Worm (Caenorhabditis elegans) whole organism, L1 larva: ENCODE data around the gene fbxb-92.

Source experiments
- C16A3.4 ChIP-seq: fragments of 150-350 bp; optimal IDR thresholded peaks from 2 replicates; lab custom pipeline; 2014; ENCODE audit warnings: missing biosample characterization, missing genetic modification characterization
- C34B4.2 ChIP-seq: sonication (generic microtip); optimal IDR thresholded peaks from 2 replicates; lab custom pipeline; 2017; ENCODE audit warnings: mild to moderate bottlenecking, missing genetic modification characterization, missing compliant biosample characterization
- aha-1 ChIP-seq: fragments of 150-350 bp; optimal IDR thresholded peaks from 2 replicates; lab custom pipeline; 2014; ENCODE audit warnings: missing biosample characterization, missing genetic modification characterization
- blmp-1 ChIP-seq: fragments of 150-350 bp; optimal IDR thresholded peaks from 2 replicates; lab custom pipeline; 2014; ENCODE audit warnings: missing biosample characterization, missing genetic modification characterization
- ceh-82 ChIP-seq, 3 experiments: fragments of 150-350 bp in 1 of 3; sonication (generic microtip) in 2 of 3; optimal IDR thresholded peaks; 2 replicates each; lab custom pipeline; 2014 to 2017; ENCODE audit warnings: missing biosample characterization in 3 of 3, missing genetic modification characterization in 3 of 3
- ceh-88 ChIP-seq: fragments of 200-800 bp; sonication (Bioruptor generic); IDR thresholded peaks from 2 replicates; pipeline ENCODE4 v1.3.6; 2022; ENCODE audit warnings: missing genetic modification characterization, missing compliant biosample characterization
- ces-1 ChIP-seq: fragments of 150-350 bp; optimal IDR thresholded peaks from 2 replicates; lab custom pipeline; 2014; ENCODE audit warnings: missing biosample characterization, missing genetic modification reagents, missing genetic modification characterization
- dpl-1 ChIP-seq, 3 experiments: fragments of 150-350 bp in 2 of 3; sonication (generic microtip) in 1 of 3; optimal IDR thresholded peaks; 2 replicates each; lab custom pipeline; 2014 to 2017; ENCODE audit warnings: missing biosample characterization in 3 of 3, missing genetic modification characterization in 3 of 3, missing genetic modification reagents in 3 of 3
- efl-1 ChIP-seq, 4 experiments: fragments of 150-350 bp; optimal IDR thresholded peaks in 3 of 4; peaks in 1 of 4; 1 replicate in 1 of 4; 2 replicates in 3 of 4; lab custom pipeline; 2014; ENCODE audit warnings: missing biosample characterization in 2 of 4, missing genetic modification characterization in 2 of 4, missing genetic modification reagents in 2 of 4
- elt-2 ChIP-seq: sonication (generic microtip); optimal IDR thresholded peaks from 2 replicates; lab custom pipeline; 2016; ENCODE audit warnings: missing genetic modification characterization, mild to moderate bottlenecking, inconsistent platforms, missing compliant biosample characterization, missing genetic modification reagents
- elt-3 ChIP-seq, 6 experiments: fragments of 150-350 bp in 1 of 6; sonication (generic microtip); optimal IDR thresholded peaks; 2 replicates each; lab custom pipeline; 2017 to 2018; ENCODE audit warnings: missing biosample characterization in 6 of 6, missing genetic modification characterization in 6 of 6, inconsistent platforms in 1 of 6
- fkh-8 ChIP-seq: sonication (generic microtip); optimal IDR thresholded peaks from 2 replicates; lab custom pipeline; 2016; ENCODE audit warnings: mild to moderate bottlenecking, missing genetic modification characterization, missing compliant biosample characterization
- fos-1 ChIP-seq: fragments of 150-350 bp; optimal IDR thresholded peaks from 2 replicates; lab custom pipeline; 2014; ENCODE audit warnings: missing biosample characterization, missing genetic modification characterization
- grh-1 ChIP-seq: fragments of 200-800 bp; sonication (Bioruptor generic); IDR thresholded peaks from 2 replicates; pipeline ENCODE4 v1.3.6; 2022; ENCODE audit warnings: missing genetic modification reagents, missing genetic modification characterization, missing compliant biosample characterization
- hlh-17 ChIP-seq: fragments of 200-800 bp; sonication (Bioruptor generic); optimal IDR thresholded peaks from 2 replicates; lab custom pipeline; 2018; ENCODE audit warnings: missing genetic modification characterization, mild to moderate bottlenecking, missing compliant biosample characterization, moderate library complexity, borderline replicate concordance
- hpl-2 ChIP-seq: fragments of 150-350 bp; optimal IDR thresholded peaks from 2 replicates; lab custom pipeline; 2014; ENCODE audit warnings: missing biosample characterization, missing genetic modification reagents, missing genetic modification characterization
- lin-13 ChIP-seq: fragments of 150-350 bp; optimal IDR thresholded peaks from 2 replicates; lab custom pipeline; 2014; ENCODE audit warnings: missing biosample characterization, missing genetic modification reagents, missing genetic modification characterization
- lin-14 ChIP-seq: fragments of 200-800 bp; sonication (Bioruptor generic); optimal IDR thresholded peaks from 2 replicates; lab custom pipeline; 2018; ENCODE audit warnings: mild to moderate bottlenecking, missing genetic modification characterization, moderate library complexity, missing compliant biosample characterization
- lin-15B ChIP-seq: fragments of 150-350 bp; sonication (generic microtip); optimal IDR thresholded peaks from 3 replicates; lab custom pipeline; 2014; ENCODE audit warnings: missing biosample characterization, missing genetic modification characterization
- lsy-2 ChIP-seq, 2 experiments: fragments of 150-350 bp; optimal IDR thresholded peaks; 2 replicates each; lab custom pipeline; 2014; ENCODE audit warnings: missing biosample characterization in 2 of 2, missing genetic modification characterization in 2 of 2
- mdl-1 ChIP-seq, 2 experiments: fragments of 150-350 bp; optimal IDR thresholded peaks; 2 replicates each; lab custom pipeline; 2014 to 2017; ENCODE audit warnings: missing biosample characterization in 2 of 2, missing genetic modification characterization in 2 of 2, inconsistent platforms in 1 of 2
- mef-2 ChIP-seq: fragments of 150-350 bp; optimal IDR thresholded peaks from 2 replicates; lab custom pipeline; 2014; ENCODE audit warnings: missing biosample characterization, missing genetic modification characterization
- nhr-11 ChIP-seq: fragments of 150-350 bp; optimal IDR thresholded peaks from 2 replicates; lab custom pipeline; 2014; ENCODE audit warnings: missing biosample characterization, missing genetic modification characterization
- nhr-12 ChIP-seq: sonication (generic microtip); optimal IDR thresholded peaks from 2 replicates; lab custom pipeline; 2017; ENCODE audit warnings: missing biosample characterization, missing genetic modification characterization
- nhr-19 ChIP-seq: fragments of 200-800 bp; sonication (Bioruptor generic); conservative IDR thresholded peaks from 2 replicates; pipeline ENCODE4 v1.3.6; 2022; ENCODE audit warnings: missing genetic modification characterization, missing compliant biosample characterization
- nhr-28 ChIP-seq: fragments of 150-350 bp; optimal IDR thresholded peaks from 2 replicates; lab custom pipeline; 2014; ENCODE audit warnings: missing biosample characterization, missing genetic modification characterization
- nhr-47 ChIP-seq: sonication (generic microtip); optimal IDR thresholded peaks from 2 replicates; lab custom pipeline; 2016; ENCODE audit warnings: mild to moderate bottlenecking, missing genetic modification characterization, moderate library complexity, missing compliant biosample characterization
- nhr-71 ChIP-seq: sonication (generic microtip); optimal IDR thresholded peaks from 2 replicates; lab custom pipeline; 2016; ENCODE audit warnings: mild to moderate bottlenecking, missing genetic modification characterization, moderate library complexity, missing compliant biosample characterization
- nhr-76 ChIP-seq: sonication (generic microtip); optimal IDR thresholded peaks from 2 replicates; lab custom pipeline; 2017; ENCODE audit warnings: missing biosample characterization, missing genetic modification characterization
- nhr-90 ChIP-seq: sonication (generic microtip); optimal IDR thresholded peaks from 2 replicates; lab custom pipeline; 2016; ENCODE audit warnings: mild to moderate bottlenecking, missing genetic modification characterization, missing compliant biosample characterization; ENCODE audit not compliant: poor library complexity
- pag-3 ChIP-seq: sonication (generic microtip); optimal IDR thresholded peaks from 2 replicates; lab custom pipeline; 2017; ENCODE audit warnings: missing genetic modification characterization, mild to moderate bottlenecking, missing compliant biosample characterization, antibody characterized with exemption, borderline replicate concordance; ENCODE audit not compliant: insufficient read depth
- sox-4 ChIP-seq: sonication (generic microtip); optimal IDR thresholded peaks from 2 replicates; lab custom pipeline; 2016; ENCODE audit warnings: missing genetic modification characterization, missing compliant biosample characterization
- sptf-1 ChIP-seq: fragments of 150-350 bp; optimal IDR thresholded peaks from 2 replicates; lab custom pipeline; 2014; ENCODE audit warnings: missing biosample characterization, missing genetic modification characterization
- tbx-2 ChIP-seq: sonication (generic microtip); optimal IDR thresholded peaks from 2 replicates; lab custom pipeline; 2016; ENCODE audit warnings: missing genetic modification characterization, missing compliant biosample characterization
- unc-130 ChIP-seq: fragments of 150-350 bp; optimal IDR thresholded peaks from 2 replicates; lab custom pipeline; 2017; ENCODE audit warnings: missing biosample characterization, missing genetic modification characterization, inconsistent platforms
- unc-30 ChIP-seq: sonication (generic microtip); optimal IDR thresholded peaks from 2 replicates; lab custom pipeline; 2017; ENCODE audit warnings: missing biosample characterization, missing genetic modification characterization
- vab-15 ChIP-seq: sonication (generic microtip); optimal IDR thresholded peaks from 2 replicates; lab custom pipeline; 2017; ENCODE audit warnings: missing genotype, mild to moderate bottlenecking, missing genetic modification characterization, missing compliant biosample characterization
- xbp-1 ChIP-seq: sonication (generic microtip); optimal IDR thresholded peaks from 2 replicates; lab custom pipeline; 2016; ENCODE audit warnings: missing genetic modification characterization, missing compliant biosample characterization

Gene fbxb-92

ce11 chrII:3739647-3740046 is 7.7 kb downstream of the fbxb-92 start, which contains the start of gene F12E12.2:
F12E12.2 (plus strand) TSS chrII:3739947.
- TF ChIP-seq lin-15B (tag; lab: Kevin White, UChicago) (no peak), elt-3 (tag; optimal IDR thresholded peaks at IDR 0.05; lab: Kevin White, UChicago) (no peak)

- TF ChIP-seq ceh-82 (tag; optimal IDR thresholded peaks at IDR 0.05; lab: Kevin White, UChicago), result no peak
- TF ChIP-seq tbx-2 (tag; lab: Kevin White, UChicago), result no peak
- TF ChIP-seq nhr-47 (tag; lab: Kevin White, UChicago), result no peak
- TF ChIP-seq elt-2 (tag; lab: Kevin White, UChicago), result no peak
- no peak for TF ChIP-seq grh-1
- TF ChIP-seq efl-1 (optimal IDR thresholded peaks at IDR 0.05; lab: Kevin White, UChicago), result no peak
- TF ChIP-seq efl-1 (GFP tag; optimal IDR thresholded peaks at IDR 0.05 in 1 of 2; lab: Kevin White, UChicago), result no peak
- TF ChIP-seq vab-15 (tag; lab: Kevin White, UChicago), result no peak
- TF ChIP-seq ces-1, result no peak
- no peak for TF ChIP-seq hlh-17 (GFP tag; lab: Kevin White, UChicago)
- no peak for TF ChIP-seq nhr-12 (tag; lab: Kevin White, UChicago)
- no peak for TF ChIP-seq unc-130 (tag; lab: Kevin White, UChicago)
- TF ChIP-seq fos-1 (tag; lab: Kevin White, UChicago), result no peak
- TF ChIP-seq fkh-8 (tag; lab: Kevin White, UChicago), result no peak
- no peak for TF ChIP-seq hpl-2 (GFP tag; lab: Kevin White, UChicago)
- TF ChIP-seq elt-3 (tag; optimal IDR thresholded peaks at IDR 0.05; lab: Kevin White, UChicago), result no peak
- no peak for TF ChIP-seq unc-30 (tag; lab: Kevin White, UChicago)
- no peak for TF ChIP-seq blmp-1 (tag; lab: Kevin White, UChicago)
- no peak for TF ChIP-seq nhr-90 (tag; lab: Kevin White, UChicago)
- TF ChIP-seq nhr-11 (tag; lab: Kevin White, UChicago), result no peak
Measured at ce11 chrII:3736893-3737375, 10.4 kb downstream of the fbxb-92 start, which contains the start of gene F12E12.6. F12E12.6 (minus strand) TSS chrII:3736943.

ce11 chrII:3731723-3732122 is 15.6 kb downstream of the fbxb-92 start, which contains the start of the genes sdz-12 and bath-31:
sdz-12 (minus strand) TSS chrII:3731823.
bath-31 (plus strand) TSS chrII:3731973.
- TF ChIP-seq lin-13 (GFP tag; lab: Kevin White, UChicago), result no peak
- TF ChIP-seq blmp-1 (tag; lab: Kevin White, UChicago), result no peak
- no peak for TF ChIP-seq C34B4.2 (tag; lab: Kevin White, UChicago)
- no peak for TF ChIP-seq sptf-1 (tag; lab: Kevin White, UChicago)
- TF ChIP-seq C16A3.4 (tag; lab: Kevin White, UChicago), result no peak
- TF ChIP-seq mdl-1 (tag; optimal IDR thresholded peaks at IDR 0.05; lab: Kevin White, UChicago), result no peak
- TF ChIP-seq unc-130 (tag; lab: Kevin White, UChicago), result no peak
- TF ChIP-seq pag-3 (tag; lab: Kevin White, UChicago), result no peak
- TF ChIP-seq nhr-76 (tag; lab: Kevin White, UChicago), result no peak
- no peak for TF ChIP-seq mef-2 (tag; lab: Kevin White, UChicago)
- TF ChIP-seq nhr-71, result no peak
- no peak for TF ChIP-seq sox-4
- TF ChIP-seq aha-1 (tag; lab: Kevin White, UChicago), result no peak
- no peak for TF ChIP-seq dpl-1 (GFP tag; optimal IDR thresholded peaks at IDR 0.05; lab: Kevin White, UChicago)
- TF ChIP-seq ceh-88 (GFP tag; lab: Robert Waterston, UW), result no peak
- TF ChIP-seq nhr-90 (tag; lab: Kevin White, UChicago), result no peak
- TF ChIP-seq hlh-17 (GFP tag; lab: Kevin White, UChicago), result no peak
- TF ChIP-seq xbp-1 (tag; lab: Kevin White, UChicago), result no peak

- TF ChIP-seq C16A3.4 (tag; lab: Kevin White, UChicago) (no peak), nhr-28 (tag; lab: Kevin White, UChicago) (no peak), lin-14 (GFP tag; lab: Kevin White, UChicago) (no peak), lsy-2 (tag; optimal IDR thresholded peaks at IDR 0.05; lab: Kevin White, UChicago) (no peak), nhr-19 (GFP tag; lab: Robert Waterston, UW) (no peak)
- TF ChIP-seq, all 84 proteins: peak for 0
Measured at ce11 chrII:3727996-3728395, 19.3 kb downstream of the fbxb-92 start, which contains the start of gene C46E10.8. C46E10.8 (minus strand) TSS chrII:3728096.
